Worm (Caenorhabditis elegans) whole organism, L4 larva: Measurements from ENCODE around the gene sbds-1.

ENCODE experiments used
- aly-2 ChIP-seq: sonication (generic microtip); optimal IDR thresholded peaks from 2 replicates; lab custom pipeline; 2018; ENCODE audit warnings: missing biosample characterization, missing genetic modification characterization
- dve-1 ChIP-seq: sonication (generic microtip); optimal IDR thresholded peaks from 2 replicates; lab custom pipeline; 2017; ENCODE audit warnings: antibody characterized with exemption, mild to moderate bottlenecking, missing genetic modification characterization, missing compliant biosample characterization; ENCODE audit not compliant: insufficient read depth
- nhr-11 ChIP-seq: fragments of 150-350 bp; optimal IDR thresholded peaks from 2 replicates; lab custom pipeline; 2014; ENCODE audit warnings: missing biosample characterization, missing genetic modification characterization
- nhr-237 ChIP-seq: sonication (generic microtip); optimal IDR thresholded peaks from 2 replicates; lab custom pipeline; 2017; ENCODE audit warnings: missing biosample characterization, missing genetic modification characterization

DNA sequence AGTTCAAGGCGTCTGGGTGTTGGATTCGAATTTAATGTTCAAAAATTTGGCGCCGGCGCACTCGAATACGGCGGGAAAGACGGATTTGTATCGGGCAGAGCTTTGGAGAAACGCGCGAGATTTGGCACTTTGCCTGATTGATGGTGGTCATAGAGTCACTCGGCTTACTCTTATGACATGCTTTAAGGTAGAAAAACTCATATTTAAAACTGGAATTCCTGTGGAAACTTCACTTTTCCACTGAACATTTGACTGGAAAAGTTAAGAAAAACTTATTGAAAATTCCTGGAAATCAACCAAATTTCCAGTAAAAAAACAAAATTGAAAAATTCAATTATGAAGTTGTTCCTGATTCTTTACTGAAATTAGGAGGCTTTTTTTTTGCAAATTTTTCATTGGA lies 6.4 kb upstream of the sbds-1 start:
- TF ChIP-seq aly-2 (no peak), nhr-237 (tag; lab: Kevin White, UChicago) (no peak), dve-1 (no peak), nhr-11 (tag; lab: Kevin White, UChicago) (no peak)
